Fruit fly (Drosophila melanogaster) S2 (cell line): ENCODE results near the gene NPF.

ENCODE experiments used
- CG8478 ChIP-seq: fragments of >200 bp; optimal IDR thresholded peaks from 2 replicates; lab custom pipeline; 2018
- CTCF ChIP-seq, 2 experiments: fragments of >200 bp; optimal IDR thresholded peaks; 2 replicates each; lab custom pipeline; 2018

DNA sequence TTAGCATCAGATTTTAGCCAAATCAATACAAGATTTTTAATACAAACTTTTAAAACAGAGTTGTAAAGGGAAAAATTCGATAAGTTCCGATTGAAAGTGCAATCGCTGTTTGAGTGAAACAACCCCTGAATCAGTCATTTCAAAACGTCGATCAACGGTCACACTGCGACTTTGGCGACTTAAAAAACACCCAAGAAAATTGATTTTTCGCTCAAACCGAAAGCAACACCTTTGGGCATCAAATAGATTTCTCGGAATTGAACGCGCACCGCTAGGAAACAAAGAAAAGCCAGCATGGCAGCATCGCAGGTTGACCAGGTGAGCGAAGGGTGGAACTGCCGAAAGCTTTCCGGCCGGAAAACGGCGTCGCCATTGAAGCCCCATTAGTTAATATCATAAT lies 34.6 kb downstream of the NPF start, which contains the start of gene Arl6IP1:
- TF ChIP-seq CG8478 (no peak), CTCF (optimal IDR thresholded peaks at IDR 0.05; lab: Kevin White, UChicago) (no peak)
